Fruit fly (Drosophila melanogaster) whole organism, embryonic: ENCODE data around the gene dec.

Source experiments
- CG10274 ChIP-seq: fragments of 200-800 bp; sonication (Bioruptor generic); optimal IDR thresholded peaks from 3 replicates; lab custom pipeline; 2017; ENCODE audit warnings: missing biosample characterization, mild to moderate bottlenecking, missing genetic modification characterization
- CG11085 ChIP-seq: fragments of 200-800 bp; sonication (Bioruptor generic); IDR thresholded peaks from 2 replicates; pipeline ENCODE4 v1.3.6; 2022; ENCODE audit warnings: missing biosample characterization, missing genetic modification characterization
- CG11695 ChIP-seq: fragments of 200-800 bp; sonication (Bioruptor generic); IDR thresholded peaks from 3 replicates; pipeline ENCODE4 v1.3.6; 2022; ENCODE audit warnings: missing biosample characterization, missing genetic modification characterization
- CG12071 ChIP-seq: fragments of 200-800 bp; sonication (Bioruptor generic); optimal IDR thresholded peaks from 3 replicates; lab custom pipeline; 2018; ENCODE audit warnings: missing biosample characterization, mild to moderate bottlenecking, missing genetic modification characterization
- CG12659 ChIP-seq: fragments of 200-800 bp; sonication (Bioruptor generic); optimal IDR thresholded peaks from 3 replicates; lab custom pipeline; 2017; ENCODE audit warnings: mild to moderate bottlenecking, missing biosample characterization, missing genetic modification reagents, missing genetic modification characterization
- CG14050 ChIP-seq: fragments of 200-800 bp; sonication (Bioruptor generic); IDR thresholded peaks from 3 replicates; pipeline ENCODE4 v1.3.6; 2022; ENCODE audit warnings: missing biosample characterization, missing genetic modification characterization
- CG15269 ChIP-seq: fragments of 200-800 bp; sonication (Bioruptor generic); optimal IDR thresholded peaks from 2 replicates; lab custom pipeline; 2018; ENCODE audit warnings: missing biosample characterization, mild to moderate bottlenecking, missing genetic modification characterization, moderate library complexity
- CG17568 ChIP-seq: fragments of 200-800 bp; sonication (Bioruptor generic); optimal IDR thresholded peaks from 2 replicates; lab custom pipeline; 2018; ENCODE audit warnings: missing biosample characterization, mild to moderate bottlenecking, missing genetic modification characterization, moderate library complexity
- CG17612 ChIP-seq: fragments of 200-800 bp; sonication (Bioruptor generic); IDR thresholded peaks from 2 replicates; pipeline ENCODE4 v1.3.6; 2022; ENCODE audit warnings: missing biosample characterization, missing genetic modification characterization
- CG18764 ChIP-seq: fragments of 200-800 bp; sonication (Bioruptor generic); optimal IDR thresholded peaks from 3 replicates; lab custom pipeline; 2016; ENCODE audit warnings: missing biosample characterization, missing genetic modification characterization
- CG2202 ChIP-seq: fragments of 200-800 bp; sonication (Bioruptor generic); optimal IDR thresholded peaks from 2 replicates; lab custom pipeline; 2018; ENCODE audit warnings: missing biosample characterization, mild to moderate bottlenecking, missing genetic modification characterization
- CG2712 ChIP-seq: fragments of 200-800 bp; optimal IDR thresholded peaks from 3 replicates; lab custom pipeline; 2019; ENCODE audit warnings: missing biosample characterization, mild to moderate bottlenecking, missing genetic modification characterization, moderate library complexity
- CG31388 ChIP-seq: fragments of 200-800 bp; sonication (Bioruptor generic); optimal IDR thresholded peaks from 2 replicates; lab custom pipeline; 2016; ENCODE audit warnings: missing biosample characterization, missing genetic modification characterization
- CG3726 ChIP-seq: fragments of 200-800 bp; sonication (Bioruptor generic); IDR thresholded peaks from 3 replicates; pipeline ENCODE4, ENCODE4 v1.3.6; 2022; ENCODE audit warnings: missing biosample characterization, missing genetic modification characterization
- CG4328 ChIP-seq: fragments of 200-800 bp; sonication (Bioruptor generic); optimal IDR thresholded peaks from 3 replicates; lab custom pipeline; 2017; ENCODE audit warnings: missing biosample characterization, missing genetic modification reagents, missing genetic modification characterization
- CG6813 ChIP-seq: fragments of 200-800 bp; sonication (Bioruptor generic); optimal IDR thresholded peaks from 2 replicates; lab custom pipeline; 2017; ENCODE audit warnings: missing biosample characterization, missing genetic modification characterization, mild to moderate bottlenecking, moderate library complexity, missing genetic modification reagents
- CG8290 ChIP-seq, 3 experiments: fragments of 200-800 bp; sonication (Bioruptor generic); optimal IDR thresholded peaks; 2 replicates each; lab custom pipeline; 2016 to 2019; ENCODE audit warnings: missing biosample characterization in 3 of 3, missing genetic modification characterization in 3 of 3, mild to moderate bottlenecking in 2 of 3, moderate library complexity in 1 of 3
- CG8359 ChIP-seq: fragments of 200-800 bp; sonication (Bioruptor generic); optimal IDR thresholded peaks from 2 replicates; lab custom pipeline; 2017; ENCODE audit warnings: missing biosample characterization, mild to moderate bottlenecking, missing genetic modification characterization, borderline replicate concordance
- CG8765 ChIP-seq: fragments of 200-800 bp; sonication (Bioruptor generic); IDR thresholded peaks from 2 replicates; pipeline ENCODE4 v1.3.6; 2022; ENCODE audit warnings: missing biosample characterization, missing genetic modification characterization
- D19B ChIP-seq: fragments of 200-800 bp; sonication (Bioruptor generic); optimal IDR thresholded peaks from 2 replicates; lab custom pipeline; 2017; ENCODE audit warnings: missing biosample characterization, mild to moderate bottlenecking, missing genetic modification characterization
- Ets97D ChIP-seq: fragments of 200-800 bp; sonication (Bioruptor generic); optimal IDR thresholded peaks from 3 replicates; lab custom pipeline; 2016; ENCODE audit warnings: missing biosample characterization, missing genetic modification characterization
- Hr3 ChIP-seq: fragments of 200-800 bp; sonication (Bioruptor generic); optimal IDR thresholded peaks from 3 replicates; lab custom pipeline; 2016; ENCODE audit warnings: missing biosample characterization, missing genetic modification characterization
- Hr78 ChIP-seq, 2 experiments: fragments of 200-800 bp in 1 of 2; fragments of >200 bp in 1 of 2; sonication (Bioruptor generic) in 1 of 2; optimal IDR thresholded peaks; 2 replicates each; lab custom pipeline; 2017 to 2019; ENCODE audit warnings: missing biosample characterization in 2 of 2, missing genetic modification characterization in 2 of 2, mild to moderate bottlenecking in 1 of 2, moderate library complexity in 1 of 2
- Hsf ChIP-seq: fragments of 200-800 bp; sonication (Bioruptor generic); optimal IDR thresholded peaks from 3 replicates; lab custom pipeline; 2016; ENCODE audit warnings: missing biosample characterization, missing genetic modification characterization
- Rfx ChIP-seq: fragments of 200-800 bp; sonication (Bioruptor generic); IDR thresholded peaks from 2 replicates; pipeline ENCODE4 v1.3.6; 2022; ENCODE audit warnings: missing biosample characterization, missing genetic modification characterization
- Tbp ChIP-seq: fragments of >200 bp; optimal IDR thresholded peaks from 2 replicates; lab custom pipeline; 2018; ENCODE audit warnings: missing biosample characterization, missing genetic modification characterization
- Xrp1 ChIP-seq: fragments of 200-800 bp; sonication (Bioruptor generic); IDR thresholded peaks from 2 replicates; pipeline ENCODE4 v1.3.6; 2022; ENCODE audit warnings: missing biosample characterization, missing genetic modification characterization
- abd-A ChIP-seq: fragments of 200-800 bp; sonication (Bioruptor generic); optimal IDR thresholded peaks from 3 replicates; lab custom pipeline; 2019; ENCODE audit warnings: missing biosample characterization, mild to moderate bottlenecking, missing genetic modification characterization, moderate library complexity
- ash1 ChIP-seq: fragments of 200-800 bp; sonication (Bioruptor generic); optimal IDR thresholded peaks from 2 replicates; lab custom pipeline; 2018; ENCODE audit warnings: missing biosample characterization, mild to moderate bottlenecking, missing genetic modification characterization
- bcd ChIP-seq: fragments of 200-800 bp; sonication (Bioruptor generic); optimal IDR thresholded peaks from 2 replicates; lab custom pipeline; 2017; ENCODE audit warnings: missing biosample characterization, mild to moderate bottlenecking, missing genetic modification characterization
- bsh ChIP-seq, 2 experiments: fragments of 200-800 bp; sonication (Bioruptor generic); optimal IDR thresholded peaks; 2 replicates each; lab custom pipeline; 2017 to 2018; ENCODE audit warnings: mild to moderate bottlenecking in 2 of 2, missing biosample characterization in 2 of 2, missing genetic modification characterization in 2 of 2, moderate library complexity in 1 of 2
- cg ChIP-seq: fragments of 200-800 bp; sonication (Bioruptor generic); optimal IDR thresholded peaks from 3 replicates; lab custom pipeline; 2019; ENCODE audit warnings: missing biosample characterization, mild to moderate bottlenecking, missing genetic modification characterization, moderate library complexity
- crc ChIP-seq: fragments of 200-800 bp; sonication (Bioruptor generic); optimal IDR thresholded peaks from 2 replicates; lab custom pipeline; 2016; ENCODE audit warnings: missing biosample characterization, missing genetic modification characterization
- fd64A ChIP-seq: fragments of 200-800 bp; sonication (Bioruptor generic); optimal IDR thresholded peaks from 3 replicates; lab custom pipeline; 2018; ENCODE audit warnings: missing biosample characterization, mild to moderate bottlenecking, missing genetic modification characterization
- gt ChIP-seq: fragments of 200-800 bp; sonication (Bioruptor generic); IDR thresholded peaks from 2 replicates; pipeline ENCODE4 v1.3.6; 2022; ENCODE audit warnings: missing biosample characterization, missing genetic modification characterization
- h ChIP-seq: fragments of >200 bp; optimal IDR thresholded peaks from 2 replicates; lab custom pipeline; 2017
- lab ChIP-seq: fragments of 200-800 bp; sonication (Bioruptor generic); optimal IDR thresholded peaks from 3 replicates; lab custom pipeline; 2017; ENCODE audit warnings: missing biosample characterization, missing genetic modification characterization, mild to moderate bottlenecking, moderate library complexity, missing genetic modification reagents
- lola ChIP-seq, 3 experiments: fragments of >200 bp in 2 of 3; fragments of 200-800 bp in 1 of 3; sonication (Bioruptor generic) in 1 of 3; optimal IDR thresholded peaks; 2 replicates each; lab custom pipeline; 2017 to 2019; ENCODE audit warnings: missing biosample characterization in 3 of 3, missing genetic modification characterization in 3 of 3, mild to moderate bottlenecking in 1 of 3, moderate library complexity in 1 of 3
- lov ChIP-seq, 2 experiments: fragments of 200-800 bp in 1 of 2; fragments of >200 bp in 1 of 2; sonication (Bioruptor generic) in 1 of 2; IDR thresholded peaks in 1 of 2; optimal IDR thresholded peaks in 1 of 2; 2 replicates in 1 of 2; 3 replicates in 1 of 2; pipeline versions ENCODE4 v1.3.6 to Lab custom; 2017 to 2022; ENCODE audit warnings: missing biosample characterization in 1 of 2, missing genetic modification characterization in 1 of 2
- peb ChIP-seq: fragments of 200-800 bp; sonication (Bioruptor generic); IDR thresholded peaks from 2 replicates; pipeline ENCODE4 v1.3.6; 2022; ENCODE audit warnings: missing biosample characterization, missing genetic modification characterization
- run ChIP-seq: fragments of 200-800 bp; sonication (Bioruptor generic); optimal IDR thresholded peaks from 3 replicates; lab custom pipeline; 2018; ENCODE audit warnings: missing biosample characterization, mild to moderate bottlenecking, missing genetic modification characterization
- schlank ChIP-seq: fragments of 200-800 bp; sonication (Bioruptor generic); optimal IDR thresholded peaks from 2 replicates; lab custom pipeline; 2018; ENCODE audit warnings: missing biosample characterization, mild to moderate bottlenecking, missing genetic modification characterization
- sim ChIP-seq: fragments of 200-800 bp; sonication (Bioruptor generic); IDR thresholded peaks from 2 replicates; pipeline ENCODE4 v1.3.6; 2022; ENCODE audit warnings: missing biosample characterization, missing genetic modification characterization
- sob ChIP-seq: fragments of 200-800 bp; sonication (Bioruptor generic); IDR thresholded peaks from 2 replicates; pipeline ENCODE4 v1.3.6; 2022; ENCODE audit warnings: missing biosample characterization, missing genetic modification characterization
- trem ChIP-seq: fragments of 200-800 bp; optimal IDR thresholded peaks from 3 replicates; lab custom pipeline; 2019; ENCODE audit warnings: missing biosample characterization, mild to moderate bottlenecking, missing genetic modification characterization, moderate library complexity
- zen2 ChIP-seq: fragments of 200-800 bp; sonication (Bioruptor generic); IDR thresholded peaks from 3 replicates; pipeline ENCODE4 v1.3.6; 2022; ENCODE audit warnings: missing biosample characterization, missing genetic modification characterization; ENCODE audit not compliant: partially characterized antibody
- zfh2 ChIP-seq: fragments of 200-800 bp; sonication (Bioruptor generic); optimal IDR thresholded peaks from 2 replicates; lab custom pipeline; 2016; ENCODE audit warnings: missing biosample characterization, missing genetic modification characterization

Gene dec

dm6 chrX:7908239-7909068 is 35.4 kb upstream of the dec start, which contains the start of the genes dpr14 and spidey (continued):
- TF ChIP-seq bsh (GFP tag; optimal IDR thresholded peaks at IDR 0.05; lab: Kevin White, UChicago) (peak; percentile 44 to 92), CG12659 (GFP tag; lab: Kevin White, UChicago) (peak; percentile 92), schlank (tag; lab: Kevin White, UChicago) (peak; percentile 87), Rfx (GFP tag; lab: Robert Waterston, UW) (peak; percentile 94), CG2712 (tag; lab: Kevin White, UChicago) (peak; percentile 92), CG18764 (GFP tag; lab: Kevin White, UChicago) (peak; percentile 77), lov (optimal IDR thresholded peaks at IDR 0.05; lab: Kevin White, UChicago) (no peak), lov (GFP tag; IDR thresholded peaks at IDR 0.05; lab: Robert Waterston, UW) (0 out of 3 replicates have a peak, but pooled peaks have one; percentile 68), fd64A (GFP tag; lab: Kevin White, UChicago) (peak; percentile 74), CG8290 (GFP tag; optimal IDR thresholded peaks at IDR 0.05; lab: Kevin White, UChicago) (peak; percentile 29), CG8290 (tag; optimal IDR thresholded peaks at IDR 0.05; lab: Kevin White, UChicago) (peak; percentile 72 to 92), CG15269 (peak; percentile 94), crc (GFP tag; lab: Kevin White, UChicago) (peak; percentile 73), CG12071 (GFP tag; lab: Kevin White, UChicago) (peak; percentile 92), CG31388 (GFP tag; lab: Kevin White, UChicago) (peak; percentile 48), cg (peak; percentile 94), sim (GFP tag; lab: Robert Waterston, UW) (peak; percentile 64; the same call in 1 of the 2 replicates), CG8765 (GFP tag; lab: Robert Waterston, UW) (peak; percentile 71), CG8359 (GFP tag; lab: Kevin White, UChicago) (peak; percentile 63), peb (GFP tag; lab: Robert Waterston, UW) (peak; percentile 78), Ets97D (GFP tag; lab: Kevin White, UChicago) (peak; percentile 63), CG14050 (GFP tag; lab: Robert Waterston, UW) (peak; percentile 81), gt (GFP tag; lab: Robert Waterston, UW) (peak; percentile 49; the same call in 1 of the 2 replicates), lola (GFP tag; optimal IDR thresholded peaks at IDR 0.05; lab: Kevin White, UChicago) (peak in 1 of 3 experiments; percentile 76), D19B (peak; percentile 80), zfh2 (GFP tag; lab: Kevin White, UChicago) (peak; percentile 82), CG4328 (GFP tag; lab: Kevin White, UChicago) (peak; percentile 87), Hr78 (GFP tag; optimal IDR thresholded peaks at IDR 0.05; lab: Kevin White, UChicago) (peak in 1 of 2 experiments; percentile 75), Hr3 (GFP tag; lab: Kevin White, UChicago) (peak; percentile 87), sob (peak; percentile 92), Tbp (no peak), Xrp1 (GFP tag; lab: Robert Waterston, UW) (peak; percentile 90), lab (GFP tag; lab: Kevin White, UChicago) (peak; percentile 96), trem (tag; lab: Kevin White, UChicago) (peak; percentile 81), CG6813 (peak; percentile 92), run (tag; lab: Kevin White, UChicago) (peak; percentile 84), CG17568 (peak; percentile 80), ash1 (GFP tag; lab: Kevin White, UChicago) (no peak), CG10274 (GFP tag; lab: Kevin White, UChicago) (peak; percentile 69), zen2 (GFP tag; lab: Robert Waterston, UW) (no peak), CG2202 (tag; lab: Kevin White, UChicago) (peak; percentile 75), CG11085 (GFP tag; lab: Robert Waterston, UW) (peak; percentile 85), abd-A (tag; lab: Kevin White, UChicago) (peak; percentile 92), h (lab: Kevin White, UChicago) (no peak), CG3726 (GFP tag; lab: Robert Waterston, UW) (peak; percentile 72; the same call in 2 of the 3 replicates), CG17612 (GFP tag; lab: Robert Waterston, UW) (peak; percentile 80), bcd (GFP tag; lab: Kevin White, UChicago) (peak; percentile 91), Hsf (peak; percentile 88), CG11695 (peak; percentile 90)
